Worm (Caenorhabditis elegans) whole organism, early embryonic: ENCODE results near the gene C49H3.6.

Source experiments
- F13C5.2 ChIP-seq: sonication (generic microtip); optimal IDR thresholded peaks from 2 replicates; lab custom pipeline; 2017; ENCODE audit warnings: mild to moderate bottlenecking, missing genetic modification characterization, inconsistent platforms, missing compliant biosample characterization
- ets-7 ChIP-seq: sonication (generic microtip); optimal IDR thresholded peaks from 2 replicates; lab custom pipeline; 2016; ENCODE audit warnings: missing genotype, missing genetic modification characterization, missing compliant biosample characterization
- scrt-1 ChIP-seq: fragments of 200-800 bp; sonication (Bioruptor generic); IDR thresholded peaks from 2 replicates; pipeline ENCODE4 v1.3.6; 2022; ENCODE audit warnings: missing genetic modification characterization, missing compliant biosample characterization
- sea-1 ChIP-seq: fragments of 200-800 bp; sonication (Bioruptor generic); conservative IDR thresholded peaks from 2 replicates; pipeline ENCODE4 v1.3.6; 2022; ENCODE audit warnings: missing genetic modification characterization, missing compliant biosample characterization

DNA sequence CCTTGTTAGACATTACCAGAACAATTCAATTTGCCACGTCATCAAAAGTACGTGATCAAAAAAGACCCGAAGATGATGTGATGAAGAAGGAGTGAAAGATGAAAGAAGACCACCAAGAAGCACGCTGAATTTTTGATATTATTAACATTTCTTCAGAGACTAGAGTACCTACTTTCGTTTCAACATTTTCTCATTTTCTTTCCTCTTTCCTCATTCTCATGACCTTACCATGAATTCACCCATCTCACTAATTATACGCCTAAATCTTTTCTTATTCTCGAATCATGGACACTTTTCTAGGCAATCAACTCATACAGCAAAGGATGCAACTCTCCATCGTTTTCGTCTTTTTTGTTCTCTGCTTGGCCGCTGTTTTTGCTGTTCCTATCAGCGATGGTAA lies 34.9 kb upstream of the C49H3.6 start, which contains the start of gene flp-10:
- no peak for TF ChIP-seq sea-1 (GFP tag; lab: Robert Waterston, UW)
- TF ChIP-seq ets-7: no peak
- no peak for TF ChIP-seq F13C5.2 (tag; lab: Kevin White, UChicago)
- TF ChIP-seq scrt-1 (GFP tag; lab: Robert Waterston, UW): no peak
